Comparison of ENCODE assay signal across 4 worm cellular contexts in the genomic region with DNA sequence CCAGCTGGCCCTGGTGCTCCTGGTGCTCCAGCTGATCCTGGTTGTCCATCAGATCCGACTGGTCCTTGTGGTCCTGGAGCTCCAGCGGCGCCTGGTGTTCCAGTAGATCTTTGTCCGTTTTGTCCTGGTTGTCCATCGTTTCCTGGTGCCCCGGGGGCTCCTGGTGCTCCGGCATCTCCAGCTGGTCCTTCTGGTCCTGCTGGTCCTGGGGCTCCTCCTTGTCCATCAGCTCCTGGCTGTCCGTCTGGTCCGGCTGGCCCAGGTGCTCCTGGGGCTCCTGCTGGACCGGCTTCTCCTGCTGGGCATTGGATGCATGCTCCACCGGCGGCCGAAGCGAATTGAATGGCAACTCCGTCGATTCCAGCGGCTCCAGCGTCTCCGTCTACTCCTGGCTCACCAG.
TF ChIP-seq lines count a peak whose summit lies in the region.

No protein-coding gene starts in this region.

TF ChIP-seq in whole organism, L1 larva, 84 proteins besides CTCF, POLR2A, EP300 and RAD21:
- TF ChIP-seq ceh-8 (GFP tag; optimal IDR thresholded peaks at IDR 0.05; lab: Kevin White, UChicago) (peak; percentile 33), aha-1 (tag; optimal IDR thresholded peaks at IDR 0.05; lab: Kevin White, UChicago) (no peak)
TF ChIP-seq in whole organism, L1 larva: peak in this region for 1.

TF ChIP-seq in whole organism, L4 larva, 104 proteins besides CTCF, POLR2A, EP300 and RAD21:
- TF ChIP-seq nhr-10 (tag; optimal IDR thresholded peaks at IDR 0.05; lab: Kevin White, UChicago) = no peak
- no peak for TF ChIP-seq snpc-4 (tag; optimal IDR thresholded peaks at IDR 0.05; lab: Kevin White, UChicago)
- 0 out of 2 replicates have a peak, but pooled peaks have one; percentile 17 for TF ChIP-seq egl-43 (GFP tag; IDR thresholded peaks at IDR 0.05; lab: Robert Waterston, UW)
- TF ChIP-seq set-16 (GFP tag; IDR thresholded peaks at IDR 0.05; lab: Robert Waterston, UW) = peak; percentile 98
- no peak for TF ChIP-seq daf-16 (GFP tag; optimal IDR thresholded peaks at IDR 0.05; lab: Kevin White, UChicago)
- TF ChIP-seq daf-16 (tag; optimal IDR thresholded peaks at IDR 0.05; lab: Kevin White, UChicago) = no peak
- TF ChIP-seq sdz-12 (GFP tag; optimal IDR thresholded peaks at IDR 0.05; lab: Kevin White, UChicago) = peak; percentile 51
- no peak for TF ChIP-seq lim-7 (GFP tag; IDR thresholded peaks at IDR 0.05; lab: Robert Waterston, UW)
- 0 out of 2 replicates have a peak, but pooled peaks have one; percentile 15 for TF ChIP-seq lin-38 (GFP tag; IDR thresholded peaks at IDR 0.05; lab: Robert Waterston, UW)
- no peak; the same call in 1 of the 2 replicates for TF ChIP-seq pha-4 (GFP tag; IDR thresholded peaks at IDR 0.05; lab: Robert Waterston, UW)
- no peak for TF ChIP-seq pha-4 (tag; optimal IDR thresholded peaks at IDR 0.05; lab: Kevin White, UChicago)
- TF ChIP-seq mes-2 (tag; optimal IDR thresholded peaks at IDR 0.05; lab: Kevin White, UChicago; ENCODE audit: poor library complexity, severe bottlenecking) = peak; percentile 10
- TF ChIP-seq aha-1 (tag; lab: Kevin White, UChicago) = no peak
- no peak for TF ChIP-seq ceh-32 (tag; optimal IDR thresholded peaks at IDR 0.05; lab: Kevin White, UChicago; ENCODE audit: poor library complexity)
TF ChIP-seq in whole organism, L4 larva: peak in this region for 5.

TF ChIP-seq in whole organism, late embryonic, 69 proteins besides CTCF, POLR2A, EP300 and RAD21:
- TF ChIP-seq ceh-19 (GFP tag; optimal IDR thresholded peaks at IDR 0.05; lab: Kevin White, UChicago) (no peak), fkh-6 (tag; optimal IDR thresholded peaks at IDR 0.05; lab: Kevin White, UChicago) (peak; percentile 25), elt-4 (tag; optimal IDR thresholded peaks at IDR 0.05; lab: Kevin White, UChicago) (peak; percentile 94), hlh-13 (GFP tag; optimal IDR thresholded peaks at IDR 0.05; lab: Kevin White, UChicago) (no peak), pha-4 (tag; optimal IDR thresholded peaks at IDR 0.05; lab: Kevin White, UChicago) (no peak), dmd-4 (tag; optimal IDR thresholded peaks at IDR 0.05; lab: Kevin White, UChicago; ENCODE audit: borderline replicate concordance) (no peak), eyg-1 (tag; optimal IDR thresholded peaks at IDR 0.05; lab: Kevin White, UChicago) (no peak), ceh-9 (tag; optimal IDR thresholded peaks at IDR 0.05; lab: Kevin White, UChicago) (peak; percentile 17), syd-9 (tag; optimal IDR thresholded peaks at IDR 0.05; lab: Kevin White, UChicago) (peak; percentile 29), ceh-6 (GFP tag; optimal IDR thresholded peaks at IDR 0.05; lab: Kevin White, UChicago) (no peak), lim-6 (tag; optimal IDR thresholded peaks at IDR 0.05; lab: Kevin White, UChicago) (peak; percentile 14), pqm-1 (tag; optimal IDR thresholded peaks at IDR 0.05; lab: Kevin White, UChicago) (no peak), lin-11 (tag; optimal IDR thresholded peaks at IDR 0.05; lab: Kevin White, UChicago) (no peak), sdc-2 (tag; optimal IDR thresholded peaks at IDR 0.05; lab: Kevin White, UChicago) (peak; percentile 26), nfya-1 (tag; optimal IDR thresholded peaks at IDR 0.05; lab: Kevin White, UChicago) (no peak), fax-1 (tag; optimal IDR thresholded peaks at IDR 0.05; lab: Kevin White, UChicago) (no peak), ref-2 (tag; optimal IDR thresholded peaks at IDR 0.05; lab: Kevin White, UChicago) (peak; percentile 28), hlh-6 (tag; optimal IDR thresholded peaks at IDR 0.05; lab: Kevin White, UChicago) (peak; percentile 21), fkh-10 (GFP tag; optimal IDR thresholded peaks at IDR 0.05; lab: Kevin White, UChicago) (no peak)
TF ChIP-seq in whole organism, late embryonic: peak in this region for 8.

TF ChIP-seq in whole organism, young adult, 124 proteins besides CTCF, POLR2A, EP300 and RAD21:
- TF ChIP-seq lin-40 (tag; optimal IDR thresholded peaks at IDR 0.05; lab: Kevin White, UChicago) (no peak), zfh-2 (GFP tag; conservative IDR thresholded peaks at IDR 0.05; lab: Robert Waterston, UW) (peak; percentile 95), C06A6.2 (GFP tag; conservative IDR thresholded peaks at IDR 0.05; lab: Robert Waterston, UW) (no peak), F52B5.7 (tag; optimal IDR thresholded peaks at IDR 0.05; lab: Kevin White, UChicago) (peak; percentile 44), attf-5 (GFP tag; optimal IDR thresholded peaks at IDR 0.05; lab: Kevin White, UChicago) (no peak), mcd-1 (GFP tag; IDR thresholded peaks at IDR 0.05; lab: Robert Waterston, UW) (peak; percentile 27; the same call in 1 of the 2 replicates), egl-44 (GFP tag; IDR thresholded peaks at IDR 0.05; lab: Robert Waterston, UW) (no peak), dox-1 (GFP tag; IDR thresholded peaks at IDR 0.05; lab: Robert Waterston, UW) (0 out of 2 replicates have a peak, but pooled peaks have one; percentile 23), him-1 (tag; optimal IDR thresholded peaks at IDR 0.05; lab: Kevin White, UChicago) (no peak), pbrm-1 (GFP tag; IDR thresholded peaks at IDR 0.05; lab: Robert Waterston, UW) (no peak), tbp1 (GFP tag; optimal IDR thresholded peaks at IDR 0.05; lab: Kevin White, UChicago) (no peak), lin-35 (GFP tag; optimal IDR thresholded peaks at IDR 0.05; lab: Kevin White, UChicago) (no peak), hmg-1.2 (GFP tag; IDR thresholded peaks at IDR 0.05; lab: Robert Waterston, UW) (no peak), egrh-3 (GFP tag; IDR thresholded peaks at IDR 0.05; lab: Robert Waterston, UW) (peak; percentile 97), F23B12.7 (tag; optimal IDR thresholded peaks at IDR 0.05; lab: Kevin White, UChicago; ENCODE audit: insufficient read depth) (no peak), sptf-2 (GFP tag; optimal IDR thresholded peaks at IDR 0.05; lab: Kevin White, UChicago) (no peak), nfyb-1 (GFP tag; IDR thresholded peaks at IDR 0.05; lab: Robert Waterston, UW) (0 out of 2 replicates have a peak, but pooled peaks have one; percentile 9)
